Fruit fly (Drosophila melanogaster): ENCODE measurements around the gene CtsL3.
A peak's percentile ranks its signal among the peaks of the same experiment; 100 is the strongest.

Gene CtsL3

dm6 chr3R:5998235-5998666, 28.8 kb downstream of the CtsL3 start (continued):
- TF ChIP-seq ewg (GFP tag; optimal IDR thresholded peaks at IDR 0.05) (peak; percentile 42), yki (optimal IDR thresholded peaks at IDR 0.05) (no peak), CG17802 (tag; optimal IDR thresholded peaks at IDR 0.05) (peak; percentile 31), az2 (GFP tag; optimal IDR thresholded peaks at IDR 0.05) (peak; percentile 57), CG34224 (GFP tag; IDR thresholded peaks at IDR 0.05; ENCODE audit: partially characterized antibody) (no peak), mam (GFP tag; optimal IDR thresholded peaks at IDR 0.05) (peak; percentile 60), CG3726 (GFP tag; IDR thresholded peaks at IDR 0.05) (no peak), Camta (GFP tag; optimal IDR thresholded peaks at IDR 0.05) (peak; percentile 31), bbx (GFP tag; IDR thresholded peaks at IDR 0.05; ENCODE audit: partially characterized antibody) (no peak), unpg (GFP tag; optimal IDR thresholded peaks at IDR 0.05) (peak; percentile 47), trh (GFP tag; optimal IDR thresholded peaks at IDR 0.05) (no peak), CG12744 (GFP tag; optimal IDR thresholded peaks at IDR 0.05) (no peak), CG10462 (GFP tag; optimal IDR thresholded peaks at IDR 0.05) (no peak), psq (GFP tag; optimal IDR thresholded peaks at IDR 0.05) (no peak), CoRest (tag; optimal IDR thresholded peaks at IDR 0.05) (peak; percentile 63), pnt (GFP tag; optimal IDR thresholded peaks at IDR 0.05) (no peak), ara (GFP tag; IDR thresholded peaks at IDR 0.05) (no peak), salm (tag; optimal IDR thresholded peaks at IDR 0.05) (no peak), lbe (GFP tag; optimal IDR thresholded peaks at IDR 0.05) (no peak), CG12769 (tag; optimal IDR thresholded peaks at IDR 0.05) (no peak), Trl (optimal IDR thresholded peaks at IDR 0.05) (no peak), Trl (GFP tag; optimal IDR thresholded peaks at IDR 0.05) (no peak), CG15696 (tag; optimal IDR thresholded peaks at IDR 0.05) (no peak), run (tag; optimal IDR thresholded peaks at IDR 0.05) (no peak), CG1024 (GFP tag; IDR thresholded peaks at IDR 0.05) (no peak), hb (GFP tag; IDR thresholded peaks at IDR 0.05; ENCODE audit: partially characterized antibody) (no peak), sc (optimal IDR thresholded peaks at IDR 0.05) (no peak), sc (GFP tag; optimal IDR thresholded peaks at IDR 0.05) (no peak), CG4328 (GFP tag; optimal IDR thresholded peaks at IDR 0.05) (peak; percentile 27), CG33213 (GFP tag; optimal IDR thresholded peaks at IDR 0.05) (no peak), ftz-f1 (GFP tag; optimal IDR thresholded peaks at IDR 0.05) (no peak), CG4854 (GFP tag; optimal IDR thresholded peaks at IDR 0.05) (no peak), CG10274 (GFP tag; optimal IDR thresholded peaks at IDR 0.05) (no peak), CG4820 (GFP tag; optimal IDR thresholded peaks at IDR 0.05) (peak; percentile 36), zen (tag; optimal IDR thresholded peaks at IDR 0.05) (peak; percentile 15), Tbp (GFP tag; optimal IDR thresholded peaks at IDR 0.05) (no peak), CG3163 (GFP tag; optimal IDR thresholded peaks at IDR 0.05) (no peak), cato (GFP tag; optimal IDR thresholded peaks at IDR 0.05; ENCODE audit: borderline replicate concordance) (no peak), lab (GFP tag; optimal IDR thresholded peaks at IDR 0.05) (peak; percentile 33), Bgb (GFP tag; IDR thresholded peaks at IDR 0.05; ENCODE audit: partially characterized antibody) (no peak), CG14014 (GFP tag; IDR thresholded peaks at IDR 0.05) (peak; percentile 17; the same call in 1 of the 2 replicates), Sin3A (optimal IDR thresholded peaks at IDR 0.05) (no peak), Oaz (GFP tag; IDR thresholded peaks at IDR 0.05) (no peak), chm (GFP tag; IDR thresholded peaks at IDR 0.05) (no peak), insv (GFP tag; optimal IDR thresholded peaks at IDR 0.05) (no peak), HLH4C (GFP tag; IDR thresholded peaks at IDR 0.05; ENCODE audit: partially characterized antibody) (no peak), chif (GFP tag; optimal IDR thresholded peaks at IDR 0.05) (peak; percentile 32 to 49), tin (GFP tag; optimal IDR thresholded peaks at IDR 0.05) (peak; percentile 13), ro (GFP tag; IDR thresholded peaks at IDR 0.05) (no peak), esg (GFP tag; conservative IDR thresholded peaks at IDR 0.05) (no peak), Sry-δ (GFP tag; optimal IDR thresholded peaks at IDR 0.05) (no peak), ci (GFP tag; IDR thresholded peaks at IDR 0.05) (no peak), CG14860 (GFP tag; IDR thresholded peaks at IDR 0.05; ENCODE audit: partially characterized antibody) (no peak)

All from whole organism, embryonic.